Worm (Caenorhabditis elegans): ENCODE data around the gene ZK666.14.
A peak's percentile ranks its signal among the peaks of the same experiment; 100 is the strongest.

ZK666.14 gene

DNA sequence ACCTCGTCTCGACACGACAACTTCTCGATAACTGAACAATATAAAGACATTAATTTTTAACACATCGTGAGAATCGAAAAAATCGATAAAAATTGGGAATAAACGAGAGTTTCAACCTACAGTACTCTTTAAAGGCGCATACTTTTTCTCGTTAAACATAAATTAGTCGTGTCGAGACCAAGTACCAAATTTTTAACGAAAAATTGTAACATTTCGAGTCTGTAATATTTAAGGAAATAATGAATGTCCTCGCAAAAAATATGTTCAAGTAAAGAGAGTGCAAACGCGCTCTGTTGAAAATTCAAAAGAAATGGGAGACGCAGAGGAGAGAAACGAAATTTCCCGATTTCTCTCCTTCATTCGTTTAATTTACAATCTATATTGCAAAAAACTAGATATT, 44.2 kb upstream of the ZK666.14 start (continued):
- TF ChIP-seq dmd-6 (GFP tag; IDR thresholded peaks at IDR 0.05) (no peak), mdt-29 (GFP tag; IDR thresholded peaks at IDR 0.05) (no peak), aly-2 (tag; optimal IDR thresholded peaks at IDR 0.05) (no peak), ceh-62 (tag; optimal IDR thresholded peaks at IDR 0.05) (no peak), set-16 (GFP tag; IDR thresholded peaks at IDR 0.05) (no peak), nhr-237 (tag; optimal IDR thresholded peaks at IDR 0.05) (no peak), lsy-2 (tag; optimal IDR thresholded peaks at IDR 0.05) (peak in 1 of 2 experiments; percentile 31), zfp-2 (tag; optimal IDR thresholded peaks at IDR 0.05) (no peak), snpc-4 (tag; optimal IDR thresholded peaks at IDR 0.05) (no peak), F26F4.8 (GFP tag; conservative IDR thresholded peaks at IDR 0.05) (no peak), unc-130 (GFP tag; optimal IDR thresholded peaks at IDR 0.05) (no peak), tra-1 (GFP tag; IDR thresholded peaks at IDR 0.05) (no peak), ZK546.5 (tag; optimal IDR thresholded peaks at IDR 0.05) (no peak), lin-15B (tag; optimal IDR thresholded peaks at IDR 0.05) (no peak), lin-13 (GFP tag; optimal IDR thresholded peaks at IDR 0.05) (no peak), lin-1 (GFP tag; IDR thresholded peaks at IDR 0.05) (no peak), spr-3 (GFP tag; optimal IDR thresholded peaks at IDR 0.05) (no peak), nhr-41 (GFP tag; IDR thresholded peaks at IDR 0.05) (no peak; the same call in 1 of the 2 replicates), daf-12 (tag; optimal IDR thresholded peaks at IDR 0.05) (no peak), lin-29 (GFP tag; IDR thresholded peaks at IDR 0.05) (no peak), mes-2 (tag; optimal IDR thresholded peaks at IDR 0.05; ENCODE audit: poor library complexity, severe bottlenecking) (peak; percentile 14), lim-7 (GFP tag; IDR thresholded peaks at IDR 0.05) (no peak), php-3 (GFP tag; IDR thresholded peaks at IDR 0.05) (no peak), ceh-82 (tag; optimal IDR thresholded peaks at IDR 0.05) (no peak), unc-39 (tag; optimal IDR thresholded peaks at IDR 0.05) (no peak), mxl-3 (GFP tag; optimal IDR thresholded peaks at IDR 0.05) (no peak), saeg-2 (GFP tag; IDR thresholded peaks at IDR 0.05) (no peak), mxl-2 (GFP tag; conservative IDR thresholded peaks at IDR 0.05) (no peak), jun-1 (tag; optimal IDR thresholded peaks at IDR 0.05) (no peak), nhr-48 (tag; optimal IDR thresholded peaks at IDR 0.05) (no peak), spr-1 (tag; optimal IDR thresholded peaks at IDR 0.05) (no peak), vab-7 (GFP tag; IDR thresholded peaks at IDR 0.05) (no peak)

DNA sequence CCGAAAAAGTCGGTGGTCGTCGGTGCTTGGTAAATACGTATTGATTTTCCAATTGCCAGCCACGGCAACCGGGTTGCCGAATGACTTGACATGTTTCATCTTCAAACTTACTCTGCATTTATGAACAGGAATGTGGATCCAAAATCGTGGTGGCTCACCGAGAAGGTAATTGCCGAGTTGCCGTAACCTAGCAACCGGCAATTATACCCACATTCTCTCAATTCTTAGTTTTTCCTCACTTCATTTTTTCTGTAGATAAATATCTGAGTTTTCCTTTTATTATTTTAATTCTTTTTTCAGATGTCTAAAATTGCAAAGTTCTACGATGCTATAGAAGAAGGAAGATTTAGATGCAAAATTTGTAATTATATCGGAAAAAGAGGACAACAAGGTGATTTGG, 41.9 kb upstream of the ZK666.14 start, which contains the start of gene ZK673.4:
Gene ZK673.4, plus strand, starts transcription at position 301 of the 400 bp plus-strand sequence.
- no peak for TF ChIP-seq madf-5 (GFP tag; IDR thresholded peaks at IDR 0.05)
- no peak for TF ChIP-seq pha-4 (GFP tag; IDR thresholded peaks at IDR 0.05)
- TF ChIP-seq pha-4 (tag; optimal IDR thresholded peaks at IDR 0.05) = no peak

DNA sequence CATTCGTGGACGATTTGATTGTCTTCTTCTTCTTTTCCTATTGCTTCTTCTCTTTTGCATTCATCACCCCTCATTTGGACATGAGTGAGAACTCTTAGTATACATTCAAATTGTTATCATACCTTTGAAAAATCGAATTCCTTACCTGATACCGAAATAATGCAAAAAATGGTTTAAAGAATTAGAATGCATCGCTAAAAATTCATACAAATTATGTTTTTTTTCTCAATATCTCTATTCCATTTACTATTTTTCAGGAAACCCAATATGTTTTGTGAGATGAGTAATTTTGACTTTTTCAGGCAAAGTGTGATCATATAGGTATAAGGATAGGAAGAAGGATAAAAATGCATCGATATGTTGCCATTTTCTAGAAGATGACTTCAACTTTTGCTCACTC, 37.6 kb upstream of the ZK666.14 start, which contains the start of gene ZK673.11:
Gene ZK673.11, plus strand, starts transcription at position 301 of the 400 bp plus-strand sequence.
- no peak for TF ChIP-seq hmg-1.1 (GFP tag; IDR thresholded peaks at IDR 0.05)
- TF ChIP-seq aha-1 (tag) = peak; percentile 79

DNA sequence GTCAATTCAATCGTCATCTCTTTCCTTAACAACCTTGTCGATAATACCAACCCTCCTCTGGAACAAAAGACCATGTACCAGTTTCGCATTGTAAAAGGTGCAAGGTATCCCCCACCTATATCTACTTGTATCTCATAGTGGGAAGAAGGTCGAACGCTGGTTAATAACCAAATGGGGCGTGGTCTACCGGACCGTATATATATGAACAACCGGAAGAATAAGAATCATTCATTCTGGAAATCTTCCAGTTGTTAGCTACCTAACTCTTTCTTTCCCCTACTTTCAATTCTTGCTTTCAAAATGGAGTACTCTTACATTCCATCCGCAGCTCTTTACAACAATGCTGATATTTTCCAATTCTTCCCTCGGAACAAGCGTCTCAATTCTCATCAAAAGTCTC, 33.4 kb upstream of the ZK666.14 start, which contains the start of gene ZK673.5:
Gene ZK673.5, plus strand, starts transcription at position 301 of the 400 bp plus-strand sequence.
- no peak for TF ChIP-seq spr-3 (GFP tag; optimal IDR thresholded peaks at IDR 0.05)
- TF ChIP-seq jun-1 (tag; optimal IDR thresholded peaks at IDR 0.05) = no peak
- no peak for TF ChIP-seq dmd-6 (GFP tag; IDR thresholded peaks at IDR 0.05)
- no peak for TF ChIP-seq F44E2.7 (GFP tag; IDR thresholded peaks at IDR 0.05)
- TF ChIP-seq snpc-4 (tag; optimal IDR thresholded peaks at IDR 0.05) = no peak
- no peak for TF ChIP-seq zfp-3 (GFP tag; conservative IDR thresholded peaks at IDR 0.05)

Measured in whole organism, L4 larva.